Worm (Caenorhabditis elegans) whole organism, young adult: ENCODE data around the gene srh-16.

ENCODE experiments used
- C06A6.2 ChIP-seq: fragments of 200-800 bp; sonication (Bioruptor generic); conservative IDR thresholded peaks from 2 replicates; pipeline ENCODE4 v1.3.6; 2022; ENCODE audit warnings: missing genetic modification characterization, missing compliant biosample characterization
- F37B4.10 ChIP-seq: fragments of 200-800 bp; sonication (Bioruptor generic); IDR thresholded peaks from 2 replicates; pipeline ENCODE4 v1.3.6; 2022; ENCODE audit warnings: missing genetic modification characterization, missing compliant biosample characterization
- F57C9.4 ChIP-seq: sonication (generic microtip); optimal IDR thresholded peaks from 2 replicates; lab custom pipeline; 2017; ENCODE audit warnings: mild to moderate bottlenecking, missing genetic modification characterization, missing compliant biosample characterization
- K11D2.4 ChIP-seq: fragments of 200-800 bp; sonication (Bioruptor generic); IDR thresholded peaks from 2 replicates; pipeline ENCODE4 v1.3.6; 2022; ENCODE audit warnings: missing genetic modification reagents, missing genetic modification characterization, missing compliant biosample characterization
- Y56A3A.18 ChIP-seq: fragments of 200-800 bp; sonication (Bioruptor generic); IDR thresholded peaks from 2 replicates; pipeline ENCODE4 v1.3.6; 2022; ENCODE audit warnings: missing genetic modification reagents, missing genetic modification characterization, missing compliant biosample characterization
- ZK185.1 ChIP-seq: sonication (generic microtip); optimal IDR thresholded peaks from 2 replicates; lab custom pipeline; 2016; ENCODE audit warnings: mild to moderate bottlenecking, missing genetic modification characterization, missing compliant biosample characterization; ENCODE audit not compliant: poor library complexity, severe bottlenecking
- ama-1 ChIP-seq, 3 experiments: fragments of 150-350 bp in 1 of 3; sonication (generic microtip) in 2 of 3; optimal IDR thresholded peaks; 2 replicates each; lab custom pipeline; 2014 to 2018; ENCODE audit warnings: missing biosample characterization in 2 of 3, missing genetic modification characterization in 2 of 3, missing genetic modification reagents in 2 of 3
- aptf-3 ChIP-seq: fragments of 200-800 bp; sonication (Bioruptor generic); IDR thresholded peaks from 2 replicates; pipeline ENCODE4 v1.3.6; 2022; ENCODE audit warnings: missing genetic modification characterization, missing compliant biosample characterization
- atf-7 ChIP-seq: sonication (generic microtip); optimal IDR thresholded peaks from 2 replicates; lab custom pipeline; 2017; ENCODE audit warnings: mild to moderate bottlenecking, missing genetic modification characterization, missing compliant biosample characterization
- athp-1 ChIP-seq: sonication (generic microtip); optimal IDR thresholded peaks from 2 replicates; lab custom pipeline; 2017; ENCODE audit warnings: mild to moderate bottlenecking, missing genetic modification characterization, missing compliant biosample characterization
- attf-5 ChIP-seq: fragments of 200-800 bp; sonication (Bioruptor generic); optimal IDR thresholded peaks from 2 replicates; lab custom pipeline; 2018; ENCODE audit warnings: mild to moderate bottlenecking, missing genetic modification characterization, missing compliant biosample characterization
- cebp-1 ChIP-seq, 2 experiments: fragments of 200-800 bp in 1 of 2; sonication (Bioruptor generic) in 1 of 2; sonication (generic microtip) in 1 of 2; IDR thresholded peaks in 1 of 2; optimal IDR thresholded peaks in 1 of 2; 2 replicates each; pipeline versions ENCODE4 v1.3.6 to Lab custom; 2017 to 2022; ENCODE audit warnings: missing compliant biosample characterization in 2 of 2, missing genetic modification characterization in 2 of 2, mild to moderate bottlenecking in 1 of 2, missing genetic modification reagents in 1 of 2, moderate library complexity in 1 of 2
- ceh-40 ChIP-seq: fragments of 200-800 bp; sonication (Bioruptor generic); IDR thresholded peaks from 2 replicates; pipeline ENCODE4 v1.3.6; 2022; ENCODE audit warnings: missing genetic modification characterization, missing compliant biosample characterization
- ceh-58 ChIP-seq: fragments of 200-800 bp; sonication (Bioruptor generic); IDR thresholded peaks from 2 replicates; pipeline ENCODE4 v1.3.6; 2022; ENCODE audit warnings: missing genetic modification characterization, missing compliant biosample characterization
- ceh-91 ChIP-seq: fragments of 200-800 bp; sonication (Bioruptor generic); IDR thresholded peaks from 2 replicates; pipeline ENCODE4 v1.3.6; 2022; ENCODE audit warnings: missing genetic modification reagents, missing genetic modification characterization, missing compliant biosample characterization
- chd-7 ChIP-seq: sonication (generic microtip); optimal IDR thresholded peaks from 2 replicates; lab custom pipeline; 2016; ENCODE audit warnings: mild to moderate bottlenecking, missing genetic modification characterization, moderate library complexity, missing compliant biosample characterization
- dpff-1 ChIP-seq: sonication (generic microtip); optimal IDR thresholded peaks from 2 replicates; lab custom pipeline; 2017; ENCODE audit warnings: mild to moderate bottlenecking, missing genetic modification characterization, missing compliant biosample characterization
- ets-4 ChIP-seq: fragments of 200-800 bp; sonication (Bioruptor generic); optimal IDR thresholded peaks from 2 replicates; lab custom pipeline; 2018; ENCODE audit warnings: mild to moderate bottlenecking, missing genetic modification characterization, missing compliant biosample characterization
- fkh-3 ChIP-seq: sonication (generic microtip); optimal IDR thresholded peaks from 2 replicates; lab custom pipeline; 2016; ENCODE audit warnings: mild to moderate bottlenecking, missing genetic modification characterization, missing compliant biosample characterization
- gei-17 ChIP-seq: fragments of 200-800 bp; sonication (Bioruptor generic); optimal IDR thresholded peaks from 2 replicates; lab custom pipeline; 2018; ENCODE audit warnings: mild to moderate bottlenecking, missing genetic modification characterization, missing compliant biosample characterization
- hsf-1 ChIP-seq: fragments of 200-800 bp; sonication (Bioruptor generic); IDR thresholded peaks from 2 replicates; pipeline ENCODE4 v1.3.6; 2022; ENCODE audit warnings: missing genetic modification reagents, missing genetic modification characterization, missing compliant biosample characterization
- lin-35 ChIP-seq, 3 experiments: fragments of 150-350 bp in 2 of 3; sonication (generic microtip) in 1 of 3; optimal IDR thresholded peaks; 2 replicates each; lab custom pipeline; 2014 to 2018; ENCODE audit warnings: missing biosample characterization in 3 of 3, missing genetic modification characterization in 3 of 3, missing genetic modification reagents in 3 of 3
- lin-40 ChIP-seq: sonication (generic microtip); optimal IDR thresholded peaks from 2 replicates; lab custom pipeline; 2016; ENCODE audit warnings: missing genetic modification characterization, mild to moderate bottlenecking, missing compliant biosample characterization, missing genotype, missing genetic modification reagents
- lsy-27 ChIP-seq: sonication (generic microtip); optimal IDR thresholded peaks from 2 replicates; lab custom pipeline; 2017; ENCODE audit warnings: missing genetic modification characterization, mild to moderate bottlenecking, missing compliant biosample characterization, antibody characterized with exemption, missing genotype, borderline replicate concordance; ENCODE audit not compliant: insufficient read depth
- madf-6 ChIP-seq: fragments of 200-800 bp; sonication (Bioruptor generic); IDR thresholded peaks from 2 replicates; pipeline ENCODE4 v1.3.6; 2022; ENCODE audit warnings: missing genetic modification reagents, missing genetic modification characterization, missing compliant biosample characterization
- madf-8 ChIP-seq: fragments of 200-800 bp; sonication (Bioruptor generic); conservative IDR thresholded peaks from 2 replicates; pipeline ENCODE4 v1.3.6; 2022; ENCODE audit warnings: missing genetic modification reagents, missing genetic modification characterization, missing compliant biosample characterization
- mes-4 ChIP-seq: sonication (generic microtip); optimal IDR thresholded peaks from 2 replicates; lab custom pipeline; 2016; ENCODE audit warnings: missing genotype, missing genetic modification characterization, missing compliant biosample characterization
- mxl-1 ChIP-seq: sonication (generic microtip); optimal IDR thresholded peaks from 2 replicates; lab custom pipeline; 2016; ENCODE audit warnings: missing genetic modification characterization, missing compliant biosample characterization
- nhr-80 ChIP-seq: sonication (generic microtip); optimal IDR thresholded peaks from 2 replicates; lab custom pipeline; 2016; ENCODE audit warnings: missing genetic modification characterization, missing compliant biosample characterization
- nhr-90 ChIP-seq: sonication (generic microtip); optimal IDR thresholded peaks from 2 replicates; lab custom pipeline; 2016; ENCODE audit warnings: missing genotype, mild to moderate bottlenecking, missing genetic modification characterization, missing compliant biosample characterization
- pbrm-1 ChIP-seq: fragments of 200-800 bp; sonication (Bioruptor generic); IDR thresholded peaks from 2 replicates; pipeline ENCODE4 v1.3.6; 2022; ENCODE audit warnings: missing genetic modification reagents, missing genetic modification characterization, missing compliant biosample characterization
- pha-4 ChIP-seq: fragments of 150-350 bp; sonication (generic microtip); optimal IDR thresholded peaks from 2 replicates; lab custom pipeline; 2014; ENCODE audit warnings: missing biosample characterization, missing genetic modification reagents, missing genetic modification characterization
- rcor-1 ChIP-seq: fragments of 200-800 bp; sonication (Bioruptor generic); IDR thresholded peaks from 2 replicates; pipeline ENCODE4 v1.3.6; 2022; ENCODE audit warnings: missing genetic modification reagents, missing genetic modification characterization, missing compliant biosample characterization
- rec-8 ChIP-seq, 2 experiments: sonication (generic microtip); optimal IDR thresholded peaks; 2 replicates each; lab custom pipeline; 2016; ENCODE audit warnings: mild to moderate bottlenecking in 2 of 2, missing genetic modification characterization in 2 of 2, missing genetic modification reagents in 2 of 2, missing genotype in 2 of 2, missing biosample characterization in 1 of 2, missing compliant biosample characterization in 1 of 2, moderate library complexity in 1 of 2
- sea-2 ChIP-seq: fragments of 200-800 bp; sonication (Bioruptor generic); IDR thresholded peaks from 2 replicates; pipeline ENCODE4 v1.3.6; 2022; ENCODE audit warnings: missing genetic modification characterization, missing compliant biosample characterization
- snpc-3.4 ChIP-seq: sonication (generic microtip); optimal IDR thresholded peaks from 2 replicates; lab custom pipeline; 2017; ENCODE audit warnings: missing genetic modification characterization, mild to moderate bottlenecking, missing compliant biosample characterization, antibody characterized with exemption, moderate library complexity, missing genotype, missing genetic modification reagents
- snpc-4 ChIP-seq, 5 experiments: fragments of 150-350 bp in 1 of 5; sonication (generic microtip) in 4 of 5; optimal IDR thresholded peaks; 2 replicates each; lab custom pipeline; 2014 to 2018; ENCODE audit warnings: missing genetic modification characterization in 5 of 5, missing biosample characterization in 3 of 5, antibody characterized with exemption in 2 of 5, mild to moderate bottlenecking in 2 of 5, missing compliant biosample characterization in 2 of 5, missing genotype in 2 of 5, moderate library complexity in 2 of 5, missing genetic modification reagents in 1 of 5
- somi-1 ChIP-seq: fragments of 200-800 bp; sonication (Bioruptor generic); optimal IDR thresholded peaks from 2 replicates; lab custom pipeline; 2018; ENCODE audit warnings: mild to moderate bottlenecking, missing genetic modification characterization, missing compliant biosample characterization
- tlf-1 ChIP-seq: fragments of 200-800 bp; sonication (Bioruptor generic); optimal IDR thresholded peaks from 2 replicates; lab custom pipeline; 2018; ENCODE audit warnings: mild to moderate bottlenecking, missing genetic modification characterization, missing compliant biosample characterization
- unc-62 ChIP-seq: fragments of 150-350 bp; optimal IDR thresholded peaks from 2 replicates; lab custom pipeline; 2014; ENCODE audit warnings: missing biosample characterization, missing genetic modification reagents, missing genetic modification characterization
- ztf-26 ChIP-seq: sonication (generic microtip); optimal IDR thresholded peaks from 2 replicates; lab custom pipeline; 2017; ENCODE audit warnings: missing genetic modification characterization, missing compliant biosample characterization

srh-16 gene

ce11 chrV:12300780-12301460 lies 9.3 kb downstream of the srh-16 start:
- no peak for TF ChIP-seq ZK185.1 (tag; lab: Kevin White, UChicago)
- TF ChIP-seq pbrm-1 = 0 out of 2 replicates have a peak, but pooled peaks have one; percentile 20
- peak; percentile 12 for TF ChIP-seq somi-1 (GFP tag; lab: Kevin White, UChicago)

ce11 chrV:12301985-12302591 lies 10.4 kb downstream of the srh-16 start, which contains the start of the genes frm-7 and F55C5.17:
Gene frm-7, plus strand, starts transcription at chrV:12302484.
Gene F55C5.17, plus strand, starts transcription at chrV:12302541.
- peak; percentile 33 for TF ChIP-seq ZK185.1 (tag; lab: Kevin White, UChicago)
- TF ChIP-seq snpc-4 (GFP tag; optimal IDR thresholded peaks at IDR 0.05; lab: Kevin White, UChicago) = no peak
- peak in 2 of 4 experiments; percentile 6 to 15 for TF ChIP-seq snpc-4 (tag; optimal IDR thresholded peaks at IDR 0.05; lab: Kevin White, UChicago)
- TF ChIP-seq nhr-80 (tag; lab: Kevin White, UChicago) = peak; percentile 58
- TF ChIP-seq chd-7 (tag; lab: Kevin White, UChicago) = peak; percentile 32
- TF ChIP-seq Y56A3A.18 (GFP tag; lab: Robert Waterston, UW) = 0 out of 2 replicates have a peak, but pooled peaks have one; percentile 27
- TF ChIP-seq fkh-3 (tag; lab: Kevin White, UChicago) = no peak
- TF ChIP-seq tlf-1 = peak; percentile 20
- peak; percentile 51 for TF ChIP-seq atf-7
- TF ChIP-seq snpc-3.4 (tag; lab: Kevin White, UChicago) = no peak
- TF ChIP-seq dpff-1 (tag; lab: Kevin White, UChicago) = no peak
- no peak for TF ChIP-seq rcor-1
- peak; percentile 64 for TF ChIP-seq ztf-26
- no peak for TF ChIP-seq F37B4.10
- TF ChIP-seq unc-62 = no peak
- TF ChIP-seq attf-5 (GFP tag; lab: Kevin White, UChicago) = peak; percentile 14
- TF ChIP-seq C06A6.2 (GFP tag; lab: Robert Waterston, UW) = 0 out of 2 replicates have a peak, but pooled peaks have one; percentile 37
- peak; percentile 48 for TF ChIP-seq lin-40 (tag; lab: Kevin White, UChicago)
- no peak for TF ChIP-seq cebp-1 (GFP tag; IDR thresholded peaks at IDR 0.05; lab: Robert Waterston, UW)
- TF ChIP-seq cebp-1 (tag; optimal IDR thresholded peaks at IDR 0.05; lab: Kevin White, UChicago) = peak; percentile 42
- no peak for TF ChIP-seq ceh-40 (GFP tag; lab: Robert Waterston, UW)
- TF ChIP-seq hsf-1 = peak; percentile 86

- TF ChIP-seq lin-35 (GFP tag; optimal IDR thresholded peaks at IDR 0.05; lab: Kevin White, UChicago) (peak; percentile 13 to 79 (median 70)), ceh-58 (GFP tag; lab: Robert Waterston, UW) (peak; percentile 100), lsy-27 (tag; lab: Kevin White, UChicago) (peak; percentile 91), ama-1 (optimal IDR thresholded peaks at IDR 0.05; lab: Kevin White, UChicago) (peak; percentile 69), ama-1 (GFP tag; optimal IDR thresholded peaks at IDR 0.05; lab: Kevin White, UChicago) (peak; percentile 95 to 96), ceh-91 (peak; percentile 80), mxl-1 (tag; lab: Kevin White, UChicago) (peak; percentile 99), rec-8 (tag; optimal IDR thresholded peaks at IDR 0.05; lab: Kevin White, UChicago) (peak; percentile 96 to 99), K11D2.4 (GFP tag; lab: Robert Waterston, UW) (peak; percentile 93), nhr-90 (tag; lab: Kevin White, UChicago) (peak; percentile 99), madf-8 (peak; percentile 81), mes-4 (tag; lab: Kevin White, UChicago) (peak; percentile 96), gei-17 (peak; percentile 93), F57C9.4 (tag; lab: Kevin White, UChicago) (peak; percentile 99), aptf-3 (peak; percentile 99), ets-4 (GFP tag; lab: Kevin White, UChicago) (peak; percentile 100), sea-2 (GFP tag; lab: Robert Waterston, UW) (peak; percentile 99), pha-4 (tag; lab: Kevin White, UChicago) (no peak), chd-7 (tag; lab: Kevin White, UChicago) (peak; percentile 100), athp-1 (tag; lab: Kevin White, UChicago) (peak; percentile 99), madf-6 (peak; percentile 92)
Measured at ce11 chrV:12303453-12304077, 11.9 kb downstream of the srh-16 start.
